Worm (Caenorhabditis elegans) whole organism, early embryonic: Measurements from ENCODE around the gene C33D9.8.

ENCODE experiments used
- F13C5.2 ChIP-seq: sonication (generic microtip); optimal IDR thresholded peaks from 2 replicates; lab custom pipeline; 2017; ENCODE audit warnings: mild to moderate bottlenecking, missing genetic modification characterization, inconsistent platforms, missing compliant biosample characterization
- ceh-36 ChIP-seq: sonication (generic microtip); optimal IDR thresholded peaks from 2 replicates; lab custom pipeline; 2016; ENCODE audit warnings: missing genetic modification characterization, inconsistent platforms, missing compliant biosample characterization

DNA sequence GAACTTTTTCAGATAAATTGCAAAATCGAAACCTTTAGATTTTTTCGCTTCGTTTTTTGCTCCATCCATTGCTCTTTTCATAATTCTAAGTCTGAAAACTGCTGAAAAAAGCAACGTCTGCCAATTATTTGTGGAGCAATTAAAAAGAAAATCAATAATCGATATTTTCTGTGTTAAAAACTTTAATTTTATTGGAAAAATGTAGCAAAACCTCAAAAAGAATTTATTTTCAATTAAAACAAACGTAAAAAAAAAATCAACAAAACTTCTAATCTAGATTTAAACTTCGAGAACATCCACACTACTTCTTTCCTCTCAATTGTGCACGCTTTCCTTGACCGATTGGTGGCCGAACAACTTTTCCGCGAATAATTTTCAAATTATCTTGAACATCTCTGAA, 47.3 kb downstream of the C33D9.8 start, which contains the start of gene F21D5.5:
- TF ChIP-seq ceh-36 = no peak
- TF ChIP-seq F13C5.2 (tag; lab: Kevin White, UChicago) = no peak
